Worm (Caenorhabditis elegans) whole organism, L4/young adult: ENCODE measurements around the gene T10C6.7.

ENCODE experiments used
- W03F9.2 ChIP-seq: fragments of 150-350 bp; optimal IDR thresholded peaks from 2 replicates; lab custom pipeline; 2014; ENCODE audit warnings: missing biosample characterization, missing genetic modification characterization
- dao-5 ChIP-seq: sonication (generic microtip); optimal IDR thresholded peaks from 2 replicates; lab custom pipeline; 2016; ENCODE audit warnings: missing genotype, missing genetic modification characterization, moderate library complexity, missing compliant biosample characterization
- him-1 ChIP-seq: sonication (generic microtip); optimal IDR thresholded peaks from 2 replicates; lab custom pipeline; 2016; ENCODE audit warnings: missing genotype, missing genetic modification reagents, missing genetic modification characterization, missing compliant biosample characterization

- TF ChIP-seq W03F9.2 (tag; lab: Kevin White, UChicago) (no peak), him-1 (tag; lab: Kevin White, UChicago) (no peak), dao-5 (tag; lab: Kevin White, UChicago) (no peak)
Measured at ce11 chrV:16015652-16016051, 15.9 kb downstream of the T10C6.7 start, which contains the start of gene str-232.
